Fruit fly (Drosophila melanogaster) whole organism, pupa: ENCODE results near the gene CG31717.

ENCODE experiments used
- CG10348 ChIP-seq: fragments of 200-800 bp; sonication (Bioruptor generic); IDR thresholded peaks from 2 replicates; pipeline ENCODE4 v1.3.6; 2022; ENCODE audit warnings: missing biosample characterization, missing genetic modification characterization
- EcR ChIP-seq: fragments of 200-800 bp; sonication (Bioruptor generic); optimal IDR thresholded peaks from 3 replicates; lab custom pipeline; 2019; ENCODE audit warnings: missing biosample characterization, missing genetic modification characterization, mild to moderate bottlenecking, moderate library complexity, missing genetic modification reagents
- Pif1B ChIP-seq: fragments of 200-800 bp; sonication (Bioruptor generic); optimal IDR thresholded peaks from 3 replicates; lab custom pipeline; 2016; ENCODE audit warnings: missing biosample characterization, missing genetic modification characterization
- Snoo ChIP-seq: fragments of 200-800 bp; sonication (Bioruptor generic); optimal IDR thresholded peaks from 3 replicates; lab custom pipeline; 2017; ENCODE audit warnings: missing biosample characterization, mild to moderate bottlenecking, missing genetic modification characterization, inconsistent platforms

- TF ChIP-seq EcR (GFP tag; lab: Kevin White, UChicago) (no peak), Snoo (no peak), Pif1B (GFP tag; lab: Kevin White, UChicago) (no peak), CG10348 (GFP tag; lab: Robert Waterston, UW) (no peak)
Measured at dm6 chr2L:10210631-10211557, 39.6 kb upstream of the CG31717 start, which contains the start of the genes CG5727 and ath.
